Worm (Caenorhabditis elegans) whole organism, midembryonic: ENCODE measurements around the gene F38H4.3.

Experiments used
- T22C8.4 ChIP-seq: fragments of 200-800 bp; sonication (Bioruptor generic); IDR thresholded peaks from 2 replicates; pipeline ENCODE4 v1.3.6; 2022; ENCODE audit warnings: missing genetic modification characterization, missing compliant biosample characterization
- cog-1 ChIP-seq: sonication (generic microtip); optimal IDR thresholded peaks from 2 replicates; lab custom pipeline; 2016; ENCODE audit warnings: missing genetic modification characterization, missing compliant biosample characterization
- flt-1 ChIP-seq: fragments of 200-800 bp; sonication (Bioruptor generic); IDR thresholded peaks from 2 replicates; pipeline ENCODE4 v1.3.6; 2022; ENCODE audit warnings: missing genetic modification characterization, missing compliant biosample characterization
- klf-2 ChIP-seq: fragments of 200-800 bp; sonication (Bioruptor generic); conservative IDR thresholded peaks from 2 replicates; pipeline ENCODE4 v1.3.6; 2022; ENCODE audit warnings: missing genetic modification reagents, missing genetic modification characterization, missing compliant biosample characterization
- med-1 ChIP-seq: sonication (generic microtip); optimal IDR thresholded peaks from 2 replicates; lab custom pipeline; 2017; ENCODE audit warnings: missing genetic modification characterization, mild to moderate bottlenecking, missing compliant biosample characterization, antibody characterized with exemption, missing genetic modification reagents; ENCODE audit not compliant: insufficient read depth
- ref-1 ChIP-seq: fragments of 200-800 bp; sonication (Bioruptor generic); conservative IDR thresholded peaks from 2 replicates; pipeline ENCODE4 v1.3.6; 2022; ENCODE audit warnings: missing genetic modification reagents, missing genetic modification characterization, missing compliant biosample characterization
- tab-1 ChIP-seq: fragments of 200-800 bp; sonication (Bioruptor generic); IDR thresholded peaks from 2 replicates; pipeline ENCODE4 v1.3.6; 2022; ENCODE audit warnings: missing genetic modification characterization, missing compliant biosample characterization
- ztf-23 ChIP-seq: fragments of 200-800 bp; sonication (Bioruptor generic); IDR thresholded peaks from 2 replicates; pipeline ENCODE4 v1.3.6; 2022; ENCODE audit warnings: missing genetic modification reagents, missing genetic modification characterization, missing compliant biosample characterization
- ztf-29 ChIP-seq: fragments of 200-800 bp; sonication (Bioruptor generic); IDR thresholded peaks from 2 replicates; pipeline ENCODE4 v1.3.6; 2022; ENCODE audit warnings: missing genetic modification reagents, missing genetic modification characterization, missing compliant biosample characterization

DNA sequence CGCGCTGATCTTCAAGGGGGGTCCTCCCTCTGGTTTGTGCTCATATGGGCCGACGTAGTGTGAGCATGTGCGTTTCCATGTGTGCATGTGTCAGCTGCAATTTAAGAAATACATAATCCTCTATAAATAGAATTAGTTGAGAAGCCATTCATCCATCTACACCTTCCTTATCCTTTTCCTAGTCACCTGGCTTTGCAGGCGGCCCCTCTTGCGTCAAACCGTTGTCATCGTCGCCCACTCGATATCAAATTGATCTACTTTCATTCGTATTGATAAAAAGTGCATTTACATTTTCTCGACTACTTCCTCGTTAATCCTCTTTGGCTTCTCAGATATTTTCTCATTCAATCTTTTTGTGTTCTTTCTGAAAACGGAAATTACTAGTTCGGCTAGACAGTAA, 30.2 kb upstream of the F38H4.3 start:
- TF ChIP-seq flt-1 (GFP tag; lab: Robert Waterston, UW) (no peak), tab-1 (GFP tag; lab: Robert Waterston, UW) (no peak), ztf-29 (no peak), med-1 (no peak), klf-2 (GFP tag; lab: Robert Waterston, UW) (no peak), ref-1 (GFP tag; lab: Robert Waterston, UW) (no peak), cog-1 (no peak), ztf-23 (GFP tag; lab: Robert Waterston, UW) (no peak), T22C8.4 (no peak)
